Worm (Caenorhabditis elegans) whole organism, young adult: Measurements from ENCODE around the gene T17H7.7.

Experiments used
- B0035.1 ChIP-seq: sonication (generic microtip); optimal IDR thresholded peaks from 2 replicates; lab custom pipeline; 2016; ENCODE audit warnings: missing genetic modification characterization, mild to moderate bottlenecking, missing compliant biosample characterization, missing genotype, missing genetic modification reagents
- F10E7.11 ChIP-seq: sonication (generic microtip); optimal IDR thresholded peaks from 2 replicates; lab custom pipeline; 2017; ENCODE audit warnings: mild to moderate bottlenecking, missing genetic modification characterization, moderate library complexity, missing compliant biosample characterization
- ama-1 ChIP-seq, 3 experiments: fragments of 150-350 bp in 1 of 3; sonication (generic microtip) in 2 of 3; optimal IDR thresholded peaks; 2 replicates each; lab custom pipeline; 2014 to 2018; ENCODE audit warnings: missing biosample characterization in 2 of 3, missing genetic modification characterization in 2 of 3, missing genetic modification reagents in 2 of 3
- attf-3 ChIP-seq: fragments of 200-800 bp; sonication (Bioruptor generic); conservative IDR thresholded peaks from 2 replicates; pipeline ENCODE4 v1.3.6; 2022; ENCODE audit warnings: missing genetic modification reagents, missing genetic modification characterization, missing compliant biosample characterization
- cebp-2 ChIP-seq: fragments of 200-800 bp; sonication (Bioruptor generic); IDR thresholded peaks from 2 replicates; pipeline ENCODE4 v1.3.6; 2022; ENCODE audit warnings: missing genetic modification characterization, missing compliant biosample characterization
- ceh-40 ChIP-seq: fragments of 200-800 bp; sonication (Bioruptor generic); IDR thresholded peaks from 2 replicates; pipeline ENCODE4 v1.3.6; 2022; ENCODE audit warnings: missing genetic modification characterization, missing compliant biosample characterization
- egl-18 ChIP-seq: fragments of 200-800 bp; sonication (Bioruptor generic); IDR thresholded peaks from 2 replicates; pipeline ENCODE4 v1.3.6; 2022; ENCODE audit warnings: missing genetic modification reagents, missing genetic modification characterization, missing compliant biosample characterization
- gei-17 ChIP-seq: fragments of 200-800 bp; sonication (Bioruptor generic); optimal IDR thresholded peaks from 2 replicates; lab custom pipeline; 2018; ENCODE audit warnings: mild to moderate bottlenecking, missing genetic modification characterization, missing compliant biosample characterization
- lin-40 ChIP-seq: sonication (generic microtip); optimal IDR thresholded peaks from 2 replicates; lab custom pipeline; 2016; ENCODE audit warnings: missing genetic modification characterization, mild to moderate bottlenecking, missing compliant biosample characterization, missing genotype, missing genetic modification reagents
- snpc-1.1 ChIP-seq: sonication (generic microtip); optimal IDR thresholded peaks from 2 replicates; lab custom pipeline; 2017; ENCODE audit warnings: missing genetic modification characterization, mild to moderate bottlenecking, missing compliant biosample characterization, antibody characterized with exemption, moderate library complexity, missing genotype, missing genetic modification reagents; ENCODE audit not compliant: insufficient read depth
- tlf-1 ChIP-seq: fragments of 200-800 bp; sonication (Bioruptor generic); optimal IDR thresholded peaks from 2 replicates; lab custom pipeline; 2018; ENCODE audit warnings: mild to moderate bottlenecking, missing genetic modification characterization, missing compliant biosample characterization
- unc-62 ChIP-seq: fragments of 150-350 bp; optimal IDR thresholded peaks from 2 replicates; lab custom pipeline; 2014; ENCODE audit warnings: missing biosample characterization, missing genetic modification reagents, missing genetic modification characterization
- ztf-26 ChIP-seq: sonication (generic microtip); optimal IDR thresholded peaks from 2 replicates; lab custom pipeline; 2017; ENCODE audit warnings: missing genetic modification characterization, missing compliant biosample characterization
- ztf-3 ChIP-seq: fragments of 200-800 bp; sonication (Bioruptor generic); optimal IDR thresholded peaks from 2 replicates; lab custom pipeline; 2018; ENCODE audit warnings: mild to moderate bottlenecking, missing genetic modification characterization, missing compliant biosample characterization

DNA sequence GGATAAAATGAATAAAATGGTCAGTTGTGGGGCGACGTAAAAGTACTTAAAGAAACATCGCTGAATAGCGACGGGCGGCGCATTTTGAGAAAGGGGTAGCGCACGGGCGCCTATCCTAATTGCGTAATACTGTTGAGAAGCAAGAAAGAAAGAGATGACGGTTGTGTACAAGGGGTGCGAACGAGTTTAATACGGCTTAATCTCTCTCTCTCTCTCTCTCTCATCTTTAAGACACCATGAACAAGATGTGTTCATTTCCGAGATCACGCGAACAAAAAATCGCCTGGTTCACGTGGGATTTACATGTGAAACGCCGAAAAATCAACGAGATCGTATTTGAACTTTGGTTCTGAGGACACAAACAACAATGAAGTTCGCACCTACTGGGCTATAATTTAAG, 1.8 kb upstream of the T17H7.7 start:
- TF ChIP-seq F10E7.11 (tag; lab: Kevin White, UChicago) (no peak), lin-40 (tag; lab: Kevin White, UChicago) (no peak), tlf-1 (no peak), cebp-2 (GFP tag; lab: Robert Waterston, UW) (no peak), ztf-3 (GFP tag; lab: Kevin White, UChicago) (no peak), snpc-1.1 (tag; lab: Kevin White, UChicago) (no peak), attf-3 (GFP tag; lab: Robert Waterston, UW) (no peak), egl-18 (no peak), ceh-40 (no peak), unc-62 (GFP tag; lab: Kevin White, UChicago) (no peak), B0035.1 (tag; lab: Kevin White, UChicago) (no peak), ztf-26 (tag; lab: Kevin White, UChicago) (no peak), gei-17 (GFP tag; lab: Kevin White, UChicago) (no peak), ama-1 (optimal IDR thresholded peaks at IDR 0.05; lab: Kevin White, UChicago) (no peak), ama-1 (GFP tag; optimal IDR thresholded peaks at IDR 0.05; lab: Kevin White, UChicago) (no peak)
